Fruit fly (Drosophila melanogaster) whole organism, prepupa: ENCODE results near the gene CG8379.

Source experiments
- Ets96B ChIP-seq: fragments of 200-800 bp; optimal IDR thresholded peaks from 2 replicates; lab custom pipeline; 2019; ENCODE audit warnings: missing biosample characterization, mild to moderate bottlenecking, missing genetic modification characterization, moderate library complexity
- Hr39 ChIP-seq: fragments of 200-800 bp; sonication (Bioruptor generic); optimal IDR thresholded peaks from 2 replicates; lab custom pipeline; 2016; ENCODE audit warnings: missing biosample characterization, missing genetic modification characterization
- Met ChIP-seq: fragments of 200-800 bp; sonication (Bioruptor generic); optimal IDR thresholded peaks from 3 replicates; lab custom pipeline; 2016; ENCODE audit warnings: missing biosample characterization, missing genetic modification characterization
- Sox102F ChIP-seq: fragments of 200-800 bp; sonication (Bioruptor generic); optimal IDR thresholded peaks from 2 replicates; lab custom pipeline; 2016; ENCODE audit warnings: missing biosample characterization, mild to moderate bottlenecking, missing genetic modification characterization
- achi ChIP-seq: fragments of 200-800 bp; sonication (Bioruptor generic); optimal IDR thresholded peaks from 3 replicates; lab custom pipeline; 2016; ENCODE audit warnings: missing biosample characterization, missing genetic modification characterization
- acj6 ChIP-seq: fragments of 200-800 bp; sonication (Bioruptor generic); optimal IDR thresholded peaks from 3 replicates; lab custom pipeline; 2016; ENCODE audit warnings: missing biosample characterization, missing genetic modification characterization
- dsx ChIP-seq: fragments of 200-800 bp; optimal IDR thresholded peaks from 3 replicates; lab custom pipeline; 2019; ENCODE audit warnings: missing biosample characterization, mild to moderate bottlenecking, missing genetic modification characterization, moderate library complexity; ENCODE audit not compliant: poor library complexity, severe bottlenecking
- fd59A ChIP-seq: fragments of 200-800 bp; sonication (Bioruptor generic); optimal IDR thresholded peaks from 2 replicates; lab custom pipeline; 2017; ENCODE audit warnings: missing biosample characterization, mild to moderate bottlenecking, missing genetic modification characterization, missing genetic modification reagents
- pdm3 ChIP-seq: fragments of 200-800 bp; sonication (Bioruptor generic); optimal IDR thresholded peaks from 3 replicates; lab custom pipeline; 2016; ENCODE audit warnings: missing biosample characterization, missing genetic modification characterization

DNA sequence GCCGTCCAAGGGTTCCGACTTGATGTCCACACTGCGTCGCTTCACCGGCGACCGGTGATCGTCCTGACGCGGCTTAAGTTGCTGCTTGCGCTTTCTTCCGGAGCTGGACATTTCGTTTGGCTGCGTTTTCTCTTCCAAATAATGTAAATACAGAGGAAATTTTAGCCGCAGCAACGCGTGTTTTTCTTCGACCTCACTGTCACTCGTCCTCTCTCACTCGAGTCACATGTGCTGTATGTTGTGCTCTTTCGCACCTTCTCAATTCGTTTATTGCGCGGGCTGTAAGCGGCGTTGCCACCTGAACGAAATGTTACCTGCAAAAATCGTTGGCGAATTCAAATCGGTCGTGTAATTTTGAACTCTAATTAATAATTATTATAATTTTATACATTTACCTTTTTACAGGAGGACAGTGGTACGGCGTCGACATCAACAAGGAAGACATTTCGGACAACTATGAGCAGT is 18.8 kb upstream of the CG8379 start, which contains the start of gene CG9839:
- TF ChIP-seq Ets96B (tag; lab: Kevin White, UChicago) (no peak), Hr39 (no peak), Met (GFP tag; lab: Kevin White, UChicago) (no peak), pdm3 (GFP tag; lab: Kevin White, UChicago) (no peak), Sox102F (GFP tag; lab: Kevin White, UChicago) (no peak), acj6 (GFP tag; lab: Kevin White, UChicago) (no peak), achi (no peak), fd59A (GFP tag; lab: Kevin White, UChicago) (no peak), dsx (GFP tag; lab: Kevin White, UChicago) (no peak)
